Worm (Caenorhabditis elegans): Measurements from ENCODE around the gene F42A9.17.

ce11 chrIV:8587605-8588004 is 24.1 kb downstream of the F42A9.17 start:
- TF ChIP-seq sptf-2 (GFP tag; optimal IDR thresholded peaks at IDR 0.05) (no peak), zfh-2 (GFP tag; conservative IDR thresholded peaks at IDR 0.05) (no peak)
